Worm (Caenorhabditis elegans): ENCODE measurements around the gene Y57G7A.1.

ce11 chrII:1266790-1267189 is 31.5 kb upstream of the Y57G7A.1 start, which contains the start of gene oac-30:
- TF ChIP-seq B0019.2 (GFP tag; conservative IDR thresholded peaks at IDR 0.05) (no peak), ztf-3 (GFP tag; optimal IDR thresholded peaks at IDR 0.05) (no peak), unc-62 (GFP tag; optimal IDR thresholded peaks at IDR 0.05) (no peak), atf-7 (tag; optimal IDR thresholded peaks at IDR 0.05) (no peak), let-526 (GFP tag; IDR thresholded peaks at IDR 0.05) (no peak), lsl-1 (GFP tag; optimal IDR thresholded peaks at IDR 0.05) (no peak), nhr-90 (tag; optimal IDR thresholded peaks at IDR 0.05) (no peak), dpl-1 (GFP tag; optimal IDR thresholded peaks at IDR 0.05) (no peak), unc-130 (GFP tag; optimal IDR thresholded peaks at IDR 0.05) (no peak)
